Worm (Caenorhabditis elegans) whole organism, L3 larva: ENCODE data around the gene ints-9.

Experiments
- R02D3.7 ChIP-seq: fragments of 150-350 bp; optimal IDR thresholded peaks from 2 replicates; lab custom pipeline; 2014; ENCODE audit warnings: missing biosample characterization, missing genetic modification characterization
- ama-1 ChIP-seq: fragments of 150-350 bp; optimal IDR thresholded peaks from 2 replicates; lab custom pipeline; 2018
- ceh-16 ChIP-seq: sonication (generic microtip); optimal IDR thresholded peaks from 2 replicates; lab custom pipeline; 2017; ENCODE audit warnings: missing biosample characterization, missing genetic modification characterization
- ceh-82 ChIP-seq: fragments of 150-350 bp; optimal IDR thresholded peaks from 2 replicates; lab custom pipeline; 2014; ENCODE audit warnings: missing biosample characterization, missing genetic modification characterization
- ceh-9 ChIP-seq: sonication (generic microtip); optimal IDR thresholded peaks from 2 replicates; lab custom pipeline; 2018; ENCODE audit warnings: missing biosample characterization, missing genetic modification characterization
- daf-12 ChIP-seq: fragments of 150-350 bp; optimal IDR thresholded peaks from 2 replicates; lab custom pipeline; 2014; ENCODE audit warnings: missing biosample characterization, missing genetic modification reagents, missing genetic modification characterization
- egl-27 ChIP-seq: sonication (generic microtip); optimal IDR thresholded peaks from 4 replicates; lab custom pipeline; 2017; ENCODE audit warnings: missing biosample characterization, missing genetic modification reagents, missing genetic modification characterization
- egl-5 ChIP-seq: fragments of 150-350 bp; optimal IDR thresholded peaks from 2 replicates; lab custom pipeline; 2017; ENCODE audit warnings: missing biosample characterization, missing genetic modification reagents, missing genetic modification characterization, inconsistent platforms
- elt-2 ChIP-seq: sonication (generic microtip); optimal IDR thresholded peaks from 2 replicates; lab custom pipeline; 2016; ENCODE audit warnings: missing genetic modification reagents, mild to moderate bottlenecking, missing genetic modification characterization, missing compliant biosample characterization
- elt-3 ChIP-seq, 3 experiments: fragments of 150-350 bp in 1 of 3; sonication (generic microtip) in 2 of 3; optimal IDR thresholded peaks; 2 replicates in 2 of 3; 4 replicates in 1 of 3; lab custom pipeline; 2014 to 2017; ENCODE audit warnings: missing biosample characterization in 3 of 3, missing genetic modification characterization in 3 of 3
- eor-1 ChIP-seq, 2 experiments: fragments of 150-350 bp; optimal IDR thresholded peaks; 2 replicates each; lab custom pipeline; 2014 to 2018; ENCODE audit warnings: missing biosample characterization in 2 of 2, missing genetic modification characterization in 2 of 2
- fkh-10 ChIP-seq: sonication (generic microtip); optimal IDR thresholded peaks from 2 replicates; lab custom pipeline; 2017; ENCODE audit warnings: missing biosample characterization, missing genetic modification reagents, missing genetic modification characterization
- fkh-2 ChIP-seq: fragments of 150-350 bp; optimal IDR thresholded peaks from 2 replicates; lab custom pipeline; 2014; ENCODE audit warnings: missing biosample characterization, missing genetic modification reagents, missing genetic modification characterization
- fos-1 ChIP-seq: fragments of 150-350 bp; optimal IDR thresholded peaks from 2 replicates; lab custom pipeline; 2014; ENCODE audit warnings: missing biosample characterization, missing genetic modification characterization
- hmg-11 ChIP-seq: sonication (generic microtip); optimal IDR thresholded peaks from 2 replicates; lab custom pipeline; 2016; ENCODE audit warnings: missing genetic modification characterization, missing compliant biosample characterization
- jun-1 ChIP-seq: fragments of 150-350 bp; optimal IDR thresholded peaks from 2 replicates; lab custom pipeline; 2014; ENCODE audit warnings: missing biosample characterization, missing genetic modification reagents, missing genetic modification characterization
- lin-15B ChIP-seq: fragments of 150-350 bp; optimal IDR thresholded peaks from 2 replicates; lab custom pipeline; 2014; ENCODE audit warnings: missing biosample characterization, missing genetic modification characterization
- lin-39 ChIP-seq: fragments of 150-350 bp; optimal IDR thresholded peaks from 2 replicates; lab custom pipeline; 2018; ENCODE audit warnings: missing biosample characterization, missing genetic modification reagents, missing genetic modification characterization
- mml-1 ChIP-seq: fragments of 150-350 bp; sonication (generic microtip); optimal IDR thresholded peaks from 3 replicates; lab custom pipeline; 2014; ENCODE audit warnings: missing biosample characterization, missing genetic modification characterization
- nfya-1 ChIP-seq: sonication (generic microtip); optimal IDR thresholded peaks from 2 replicates; lab custom pipeline; 2017; ENCODE audit warnings: missing genetic modification characterization, mild to moderate bottlenecking, missing compliant biosample characterization, antibody characterized with exemption, moderate library complexity; ENCODE audit not compliant: insufficient read depth
- nhr-11 ChIP-seq: fragments of 150-350 bp; optimal IDR thresholded peaks from 2 replicates; lab custom pipeline; 2014; ENCODE audit warnings: missing biosample characterization, missing genetic modification characterization
- nhr-12 ChIP-seq: fragments of 150-350 bp; optimal IDR thresholded peaks from 2 replicates; lab custom pipeline; 2014; ENCODE audit warnings: missing biosample characterization, missing genetic modification characterization
- nhr-23 ChIP-seq: fragments of 150-350 bp; optimal IDR thresholded peaks from 2 replicates; lab custom pipeline; 2014; ENCODE audit warnings: missing biosample characterization, missing genetic modification reagents, missing genetic modification characterization
- nhr-237 ChIP-seq: fragments of 150-350 bp; optimal IDR thresholded peaks from 2 replicates; lab custom pipeline; 2014; ENCODE audit warnings: missing biosample characterization, missing genetic modification characterization
- nhr-25 ChIP-seq: sonication (generic microtip); optimal IDR thresholded peaks from 2 replicates; lab custom pipeline; 2017; ENCODE audit warnings: missing biosample characterization, missing genetic modification characterization
- nhr-28 ChIP-seq: fragments of 150-350 bp; optimal IDR thresholded peaks from 2 replicates; lab custom pipeline; 2014; ENCODE audit warnings: missing biosample characterization, missing genetic modification characterization
- nhr-43 ChIP-seq: sonication (generic microtip); optimal IDR thresholded peaks from 2 replicates; lab custom pipeline; 2016; ENCODE audit warnings: mild to moderate bottlenecking, missing genetic modification characterization, missing compliant biosample characterization; ENCODE audit not compliant: poor library complexity, severe bottlenecking
- nhr-67 ChIP-seq: fragments of 150-350 bp; optimal IDR thresholded peaks from 2 replicates; lab custom pipeline; 2014; ENCODE audit warnings: missing biosample characterization, missing genetic modification characterization
- nhr-76 ChIP-seq: fragments of 150-350 bp; sonication (generic microtip); optimal IDR thresholded peaks from 5 replicates; lab custom pipeline; 2014; ENCODE audit warnings: missing biosample characterization, missing genetic modification characterization
- nhr-77 ChIP-seq: fragments of 150-350 bp; optimal IDR thresholded peaks from 2 replicates; lab custom pipeline; 2014; ENCODE audit warnings: missing biosample characterization, missing genetic modification characterization
- pha-4 ChIP-seq: fragments of 150-350 bp; optimal IDR thresholded peaks from 2 replicates; lab custom pipeline; 2014; ENCODE audit warnings: missing biosample characterization, missing genetic modification reagents, missing genetic modification characterization
- pqm-1 ChIP-seq: fragments of 150-350 bp; optimal IDR thresholded peaks from 2 replicates; lab custom pipeline; 2017; ENCODE audit warnings: missing biosample characterization, missing genetic modification characterization, inconsistent platforms
- sea-2 ChIP-seq: fragments of 150-350 bp; sonication (generic microtip); optimal IDR thresholded peaks from 4 replicates; lab custom pipeline; 2014; ENCODE audit warnings: missing biosample characterization, missing genetic modification reagents, missing genetic modification characterization
- snpc-4 ChIP-seq: fragments of 150-350 bp; optimal IDR thresholded peaks from 2 replicates; lab custom pipeline; 2014; ENCODE audit warnings: missing biosample characterization, missing genetic modification characterization
- tbx-2 ChIP-seq: sonication (generic microtip); optimal IDR thresholded peaks from 2 replicates; lab custom pipeline; 2016; ENCODE audit warnings: mild to moderate bottlenecking, missing genetic modification characterization, missing compliant biosample characterization
- unc-39 ChIP-seq: sonication (generic microtip); optimal IDR thresholded peaks from 4 replicates; lab custom pipeline; 2017; ENCODE audit warnings: missing biosample characterization, missing genetic modification characterization
- zag-1 ChIP-seq: fragments of 150-350 bp; optimal IDR thresholded peaks from 2 replicates; lab custom pipeline; 2014; ENCODE audit warnings: missing biosample characterization, missing genetic modification characterization
- ztf-11 ChIP-seq: fragments of 150-350 bp; optimal IDR thresholded peaks from 2 replicates; lab custom pipeline; 2014; ENCODE audit warnings: missing biosample characterization, missing genetic modification characterization
- ztf-4 ChIP-seq: fragments of 150-350 bp; optimal IDR thresholded peaks from 2 replicates; lab custom pipeline; 2014; ENCODE audit warnings: missing biosample characterization, missing genetic modification characterization

The ints-9 gene

ce11 chrV:7575563-7575962, at the start of gene ints-9, which contains the start of gene snu-66:
Gene ints-9 (plus strand): TSS chrV:7575802.
Gene snu-66 (minus strand): TSS chrV:7575670.
- no peak for TF ChIP-seq nhr-43 (tag; lab: Kevin White, UChicago)
- peak; percentile 76 for TF ChIP-seq nhr-23
- TF ChIP-seq ceh-9 (tag; lab: Kevin White, UChicago) = no peak
- TF ChIP-seq hmg-11 (tag; lab: Kevin White, UChicago) = peak; percentile 18
- TF ChIP-seq nhr-25 (tag; lab: Kevin White, UChicago) = peak; percentile 38
- TF ChIP-seq pqm-1 (tag; lab: Kevin White, UChicago) = no peak
- TF ChIP-seq pha-4 = peak; percentile 67
- TF ChIP-seq nhr-28 (tag; lab: Kevin White, UChicago) = no peak
- TF ChIP-seq eor-1 (tag; optimal IDR thresholded peaks at IDR 0.05; lab: Kevin White, UChicago) = no peak
- TF ChIP-seq ztf-11 (tag; lab: Kevin White, UChicago) = no peak
- TF ChIP-seq elt-3 (tag; optimal IDR thresholded peaks at IDR 0.05; lab: Kevin White, UChicago) = no peak
- TF ChIP-seq daf-12 (tag; lab: Kevin White, UChicago) = no peak
- peak; percentile 77 for TF ChIP-seq lin-15B (tag; lab: Kevin White, UChicago)
- TF ChIP-seq nhr-76 = no peak
- TF ChIP-seq ceh-82 (tag; lab: Kevin White, UChicago) = no peak
- TF ChIP-seq elt-2 (tag; lab: Kevin White, UChicago) = peak; percentile 7
- peak; percentile 11 for TF ChIP-seq R02D3.7 (tag; lab: Kevin White, UChicago)
- TF ChIP-seq zag-1 (tag; lab: Kevin White, UChicago) = no peak
- TF ChIP-seq fos-1 (tag; lab: Kevin White, UChicago) = no peak
- TF ChIP-seq snpc-4 (tag; lab: Kevin White, UChicago) = peak; percentile 83
- TF ChIP-seq nhr-12 (tag; lab: Kevin White, UChicago) = no peak
- no peak for TF ChIP-seq ama-1 (lab: Kevin White, UChicago)
- TF ChIP-seq fkh-10 = no peak
- no peak for TF ChIP-seq sea-2 (GFP tag; lab: Kevin White, UChicago)
- peak; percentile 7 for TF ChIP-seq tbx-2
- no peak for TF ChIP-seq egl-27 (tag; lab: Kevin White, UChicago)
- TF ChIP-seq jun-1 (tag; lab: Kevin White, UChicago) = peak; percentile 14
- no peak for TF ChIP-seq nhr-237 (tag; lab: Kevin White, UChicago)

- no peak for TF ChIP-seq nhr-11 (tag; lab: Kevin White, UChicago)
- no peak for TF ChIP-seq unc-39
- TF ChIP-seq sea-2 (GFP tag; lab: Kevin White, UChicago) = no peak
- TF ChIP-seq nhr-28 (tag; lab: Kevin White, UChicago) = no peak
- no peak for TF ChIP-seq lin-15B (tag; lab: Kevin White, UChicago)
- TF ChIP-seq ztf-11 (tag; lab: Kevin White, UChicago) = no peak
- no peak for TF ChIP-seq nhr-67
- TF ChIP-seq hmg-11 (tag; lab: Kevin White, UChicago) = no peak
- no peak for TF ChIP-seq mml-1 (tag; lab: Kevin White, UChicago)
- TF ChIP-seq ztf-4 = no peak
- no peak for TF ChIP-seq egl-5 (tag; lab: Kevin White, UChicago)
- no peak for TF ChIP-seq nhr-76
- TF ChIP-seq ama-1 (lab: Kevin White, UChicago) = no peak
- no peak for TF ChIP-seq nhr-77 (tag; lab: Kevin White, UChicago)
- TF ChIP-seq nhr-23 = no peak
- no peak for TF ChIP-seq nfya-1 (tag; lab: Kevin White, UChicago)
- no peak for TF ChIP-seq ceh-16
- TF ChIP-seq fkh-2 (tag; lab: Kevin White, UChicago) = no peak
- no peak for TF ChIP-seq lin-39 (tag; lab: Kevin White, UChicago)
Measured at ce11 chrV:7527153-7527552, 48.4 kb upstream of the ints-9 start, which contains the start of gene C54F6.17. Gene C54F6.17 (plus strand): TSS chrV:7527453.

- no peak for TF ChIP-seq fkh-10
- no peak for TF ChIP-seq fkh-2 (tag; lab: Kevin White, UChicago)
- TF ChIP-seq elt-2 (tag; lab: Kevin White, UChicago) = no peak
- no peak for TF ChIP-seq ama-1 (lab: Kevin White, UChicago)
- no peak for TF ChIP-seq daf-12 (tag; lab: Kevin White, UChicago)
- no peak for TF ChIP-seq ztf-11 (tag; lab: Kevin White, UChicago)
- no peak for TF ChIP-seq pha-4
- no peak for TF ChIP-seq zag-1 (tag; lab: Kevin White, UChicago)
- no peak for TF ChIP-seq tbx-2
- no peak for TF ChIP-seq lin-39 (tag; lab: Kevin White, UChicago)
- no peak for TF ChIP-seq pqm-1 (tag; lab: Kevin White, UChicago)
- no peak for TF ChIP-seq fos-1 (tag; lab: Kevin White, UChicago)
- no peak for TF ChIP-seq nhr-23
- TF ChIP-seq nhr-28 (tag; lab: Kevin White, UChicago) = no peak
- TF ChIP-seq ceh-16 = no peak
Measured at ce11 chrV:7528816-7529215, 46.8 kb upstream of the ints-9 start, which contains the start of gene C54F6.5. Gene C54F6.5 (plus strand): TSS chrV:7529116.
